Worm (Caenorhabditis elegans) whole organism, early embryonic: Measurements from ENCODE around the gene flp-14.

Source experiments
- B0310.2 ChIP-seq: sonication (generic microtip); optimal IDR thresholded peaks from 2 replicates; lab custom pipeline; 2016; ENCODE audit warnings: mild to moderate bottlenecking, missing genetic modification characterization, missing compliant biosample characterization
- F13C5.2 ChIP-seq: sonication (generic microtip); optimal IDR thresholded peaks from 2 replicates; lab custom pipeline; 2017; ENCODE audit warnings: mild to moderate bottlenecking, missing genetic modification characterization, inconsistent platforms, missing compliant biosample characterization
- aly-1 ChIP-seq: sonication (generic microtip); optimal IDR thresholded peaks from 2 replicates; lab custom pipeline; 2016; ENCODE audit warnings: missing genetic modification characterization, missing compliant biosample characterization
- ama-1 ChIP-seq: fragments of 150-350 bp; optimal IDR thresholded peaks from 2 replicates; lab custom pipeline; 2014
- ceh-36 ChIP-seq: sonication (generic microtip); optimal IDR thresholded peaks from 2 replicates; lab custom pipeline; 2016; ENCODE audit warnings: missing genetic modification characterization, inconsistent platforms, missing compliant biosample characterization
- ets-7 ChIP-seq: sonication (generic microtip); optimal IDR thresholded peaks from 2 replicates; lab custom pipeline; 2016; ENCODE audit warnings: missing genotype, missing genetic modification characterization, missing compliant biosample characterization
- flt-1 ChIP-seq: fragments of 200-800 bp; sonication (Bioruptor generic); IDR thresholded peaks from 2 replicates; pipeline ENCODE4 v1.3.6; 2022; ENCODE audit warnings: missing genetic modification characterization, missing compliant biosample characterization
- hmg-4 ChIP-seq: fragments of 200-800 bp; sonication (Bioruptor generic); optimal IDR thresholded peaks from 2 replicates; lab custom pipeline; 2018; ENCODE audit warnings: mild to moderate bottlenecking, missing genetic modification characterization, missing compliant biosample characterization
- hnd-1 ChIP-seq: sonication (generic microtip); optimal IDR thresholded peaks from 2 replicates; lab custom pipeline; 2016; ENCODE audit warnings: missing genetic modification characterization, missing compliant biosample characterization
- scrt-1 ChIP-seq: fragments of 200-800 bp; sonication (Bioruptor generic); IDR thresholded peaks from 2 replicates; pipeline ENCODE4 v1.3.6; 2022; ENCODE audit warnings: missing genetic modification characterization, missing compliant biosample characterization
- sea-1 ChIP-seq: fragments of 200-800 bp; sonication (Bioruptor generic); conservative IDR thresholded peaks from 2 replicates; pipeline ENCODE4 v1.3.6; 2022; ENCODE audit warnings: missing genetic modification characterization, missing compliant biosample characterization
- tbx-37 ChIP-seq: fragments of 200-800 bp; sonication (Bioruptor generic); conservative IDR thresholded peaks from 2 replicates; pipeline ENCODE4 v1.3.6; 2022; ENCODE audit warnings: missing genetic modification reagents, missing genetic modification characterization, missing compliant biosample characterization

DNA sequence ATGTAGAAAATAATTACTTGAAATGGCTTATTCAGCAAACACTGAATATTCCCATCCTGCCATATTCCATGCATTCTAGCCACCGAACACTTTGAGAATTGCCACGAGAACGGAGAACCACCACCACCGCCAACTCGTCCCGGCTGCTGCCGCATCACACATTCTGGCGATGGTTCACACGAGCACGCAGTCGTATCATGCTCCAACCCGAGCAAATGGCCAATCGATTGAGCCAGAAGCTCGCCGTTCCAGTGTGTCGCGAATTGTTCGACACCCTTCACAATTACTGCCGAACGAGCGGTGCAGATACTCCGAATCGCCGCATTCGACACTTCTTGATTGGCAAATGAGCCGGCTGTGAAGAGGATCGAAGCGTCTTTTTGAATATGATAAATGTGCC, 25.2 kb upstream of the flp-14 start:
- TF ChIP-seq scrt-1 (GFP tag; lab: Robert Waterston, UW) = no peak
- no peak for TF ChIP-seq hmg-4 (GFP tag; lab: Kevin White, UChicago)
- TF ChIP-seq aly-1 (tag; lab: Kevin White, UChicago) = no peak
- no peak for TF ChIP-seq sea-1 (GFP tag; lab: Robert Waterston, UW)
- no peak for TF ChIP-seq ama-1 (lab: Kevin White, UChicago)
- TF ChIP-seq F13C5.2 (tag; lab: Kevin White, UChicago) = no peak
- no peak for TF ChIP-seq flt-1 (GFP tag; lab: Robert Waterston, UW)
- TF ChIP-seq B0310.2 = no peak
- no peak for TF ChIP-seq tbx-37
- TF ChIP-seq ceh-36 (tag; lab: Kevin White, UChicago) = no peak
- no peak for TF ChIP-seq hnd-1 (tag; lab: Kevin White, UChicago)
- no peak for TF ChIP-seq ets-7 (tag; lab: Kevin White, UChicago)
